Fruit fly (Drosophila melanogaster) whole organism, embryonic: ENCODE data around the gene CkIIalpha-i3.

Experiments used
- CG10209 ChIP-seq: fragments of 200-800 bp; sonication (Bioruptor generic); optimal IDR thresholded peaks from 3 replicates; lab custom pipeline; 2017; ENCODE audit warnings: missing biosample characterization, mild to moderate bottlenecking, missing genetic modification characterization, missing genetic modification reagents
- CG10274 ChIP-seq: fragments of 200-800 bp; sonication (Bioruptor generic); optimal IDR thresholded peaks from 3 replicates; lab custom pipeline; 2017; ENCODE audit warnings: missing biosample characterization, mild to moderate bottlenecking, missing genetic modification characterization
- CG10366 ChIP-seq: fragments of 200-800 bp; sonication (Bioruptor generic); IDR thresholded peaks from 2 replicates; pipeline ENCODE4 v1.3.6; 2022; ENCODE audit warnings: missing biosample characterization, missing genetic modification characterization
- CG10959 ChIP-seq: fragments of 200-800 bp; sonication (Bioruptor generic); IDR thresholded peaks from 2 replicates; pipeline ENCODE4 v1.3.6; 2022; ENCODE audit warnings: missing biosample characterization, missing genetic modification characterization
- CG10979 ChIP-seq: fragments of 200-800 bp; sonication (Bioruptor generic); optimal IDR thresholded peaks from 2 replicates; lab custom pipeline; 2018; ENCODE audit warnings: missing biosample characterization, mild to moderate bottlenecking, missing genetic modification characterization, moderate library complexity
- CG11093 ChIP-seq: fragments of 200-800 bp; sonication (Bioruptor generic); IDR thresholded peaks from 3 replicates; pipeline ENCODE4 v1.3.6; 2022; ENCODE audit warnings: missing biosample characterization, missing genetic modification characterization
- CG11247 ChIP-seq: fragments of 200-800 bp; sonication (Bioruptor generic); IDR thresholded peaks from 2 replicates; pipeline ENCODE4 v1.3.6; 2022; ENCODE audit warnings: missing biosample characterization, missing genetic modification characterization
- CG11504 ChIP-seq: fragments of 200-800 bp; sonication (Bioruptor generic); optimal IDR thresholded peaks from 3 replicates; lab custom pipeline; 2019; ENCODE audit warnings: missing biosample characterization, mild to moderate bottlenecking, missing genetic modification characterization, moderate library complexity
- CG11695 ChIP-seq: fragments of 200-800 bp; sonication (Bioruptor generic); IDR thresholded peaks from 3 replicates; pipeline ENCODE4 v1.3.6; 2022; ENCODE audit warnings: missing biosample characterization, missing genetic modification characterization
- CG12942 ChIP-seq: fragments of 200-800 bp; sonication (Bioruptor generic); optimal IDR thresholded peaks from 3 replicates; lab custom pipeline; 2016; ENCODE audit warnings: missing biosample characterization, missing genetic modification characterization
- CG13424 ChIP-seq: fragments of 200-800 bp; sonication (Bioruptor generic); optimal IDR thresholded peaks from 2 replicates; lab custom pipeline; 2019; ENCODE audit warnings: missing biosample characterization, mild to moderate bottlenecking, missing genetic modification characterization, moderate library complexity
- CG14710 ChIP-seq: fragments of 200-800 bp; sonication (Bioruptor generic); optimal IDR thresholded peaks from 3 replicates; lab custom pipeline; 2019; ENCODE audit warnings: missing biosample characterization, mild to moderate bottlenecking, missing genetic modification characterization, moderate library complexity
- CG17612 ChIP-seq: fragments of 200-800 bp; sonication (Bioruptor generic); IDR thresholded peaks from 2 replicates; pipeline ENCODE4 v1.3.6; 2022; ENCODE audit warnings: missing biosample characterization, missing genetic modification characterization
- CG17829 ChIP-seq: fragments of 200-800 bp; optimal IDR thresholded peaks from 2 replicates; lab custom pipeline; 2019; ENCODE audit warnings: missing biosample characterization, mild to moderate bottlenecking, missing genetic modification characterization, moderate library complexity
- CG2712 ChIP-seq: fragments of 200-800 bp; optimal IDR thresholded peaks from 3 replicates; lab custom pipeline; 2019; ENCODE audit warnings: missing biosample characterization, mild to moderate bottlenecking, missing genetic modification characterization, moderate library complexity
- CG2875 ChIP-seq: fragments of 200-800 bp; sonication (Bioruptor generic); optimal IDR thresholded peaks from 2 replicates; lab custom pipeline; 2017; ENCODE audit warnings: missing biosample characterization, mild to moderate bottlenecking, missing genetic modification characterization, missing genetic modification reagents
- CG7357 ChIP-seq: fragments of 200-800 bp; sonication (Bioruptor generic); IDR thresholded peaks from 3 replicates; pipeline ENCODE4 v1.3.6; 2022; ENCODE audit warnings: missing biosample characterization, missing genetic modification characterization
- CG7839 ChIP-seq: fragments of 200-800 bp; sonication (Bioruptor generic); optimal IDR thresholded peaks from 3 replicates; lab custom pipeline; 2018; ENCODE audit warnings: missing biosample characterization, mild to moderate bottlenecking, missing genetic modification characterization, moderate library complexity
- CG7928 ChIP-seq: fragments of 200-800 bp; sonication (Bioruptor generic); optimal IDR thresholded peaks from 2 replicates; lab custom pipeline; 2017; ENCODE audit warnings: missing biosample characterization, mild to moderate bottlenecking, missing genetic modification characterization
- CG9215 ChIP-seq: fragments of 200-800 bp; sonication (Bioruptor generic); IDR thresholded peaks from 2 replicates; pipeline ENCODE4 v1.3.6; 2022; ENCODE audit warnings: missing biosample characterization, missing genetic modification characterization
- CG9817 ChIP-seq: fragments of 200-800 bp; sonication (Bioruptor generic); optimal IDR thresholded peaks from 2 replicates; lab custom pipeline; 2018; ENCODE audit warnings: missing biosample characterization, mild to moderate bottlenecking, missing genetic modification characterization, moderate library complexity
- D19A ChIP-seq: fragments of 200-800 bp; optimal IDR thresholded peaks from 3 replicates; lab custom pipeline; 2019; ENCODE audit warnings: missing biosample characterization, mild to moderate bottlenecking, missing genetic modification characterization, moderate library complexity
- Doc3 ChIP-seq: fragments of 200-800 bp; sonication (Bioruptor generic); IDR thresholded peaks from 3 replicates; pipeline ENCODE4 v1.3.6; 2022; ENCODE audit warnings: missing biosample characterization, missing genetic modification characterization; ENCODE audit not compliant: partially characterized antibody
- Drgx ChIP-seq: fragments of 200-800 bp; sonication (Bioruptor generic); IDR thresholded peaks from 2 replicates; pipeline ENCODE4 v1.3.6; 2022; ENCODE audit warnings: missing biosample characterization, missing genetic modification characterization
- Ets65A ChIP-seq: fragments of 200-800 bp; sonication (Bioruptor generic); peaks from one replicate; lab custom pipeline; 2016; ENCODE audit warnings: missing biosample characterization, missing genetic modification characterization
- Med ChIP-seq: fragments of 200-800 bp; sonication (Bioruptor generic); peaks from one replicate; lab custom pipeline; 2016; ENCODE audit warnings: missing biosample characterization, missing genetic modification characterization, mild to moderate bottlenecking, inconsistent platforms, moderate library complexity
- Nf-YB ChIP-seq: fragments of 200-800 bp; sonication (Bioruptor generic); optimal IDR thresholded peaks from 3 replicates; lab custom pipeline; 2019; ENCODE audit warnings: missing biosample characterization, mild to moderate bottlenecking, missing genetic modification characterization, moderate library complexity
- Oli ChIP-seq: fragments of 200-800 bp; sonication (Bioruptor generic); optimal IDR thresholded peaks from 2 replicates; lab custom pipeline; 2018; ENCODE audit warnings: missing biosample characterization, mild to moderate bottlenecking, missing genetic modification characterization, moderate library complexity
- Sox102F ChIP-seq: fragments of 200-800 bp; sonication (Bioruptor generic); optimal IDR thresholded peaks from 2 replicates; lab custom pipeline; 2018; ENCODE audit warnings: missing biosample characterization, mild to moderate bottlenecking, missing genetic modification characterization, moderate library complexity
- Xbp1 ChIP-seq: fragments of 200-800 bp; sonication (Bioruptor generic); optimal IDR thresholded peaks from 3 replicates; lab custom pipeline; 2016; ENCODE audit warnings: missing biosample characterization, mild to moderate bottlenecking, missing genetic modification characterization
- abd-A ChIP-seq: fragments of 200-800 bp; sonication (Bioruptor generic); optimal IDR thresholded peaks from 3 replicates; lab custom pipeline; 2019; ENCODE audit warnings: missing biosample characterization, mild to moderate bottlenecking, missing genetic modification characterization, moderate library complexity
- bowl ChIP-seq: fragments of 200-800 bp; sonication (Bioruptor generic); IDR thresholded peaks from 2 replicates; pipeline ENCODE4 v1.3.6; 2022; ENCODE audit warnings: missing biosample characterization, missing genetic modification characterization
- bsh ChIP-seq, 2 experiments: fragments of 200-800 bp; sonication (Bioruptor generic); optimal IDR thresholded peaks; 2 replicates each; lab custom pipeline; 2017 to 2018; ENCODE audit warnings: mild to moderate bottlenecking in 2 of 2, missing biosample characterization in 2 of 2, missing genetic modification characterization in 2 of 2, moderate library complexity in 1 of 2
- chinmo ChIP-seq: fragments of 200-800 bp; sonication (Bioruptor generic); IDR thresholded peaks from 4 replicates; pipeline ENCODE4 v1.3.6; 2022; ENCODE audit warnings: missing biosample characterization, missing genetic modification characterization; ENCODE audit not compliant: partially characterized antibody
- ci ChIP-seq: fragments of 200-800 bp; sonication (Bioruptor generic); IDR thresholded peaks from 3 replicates; pipeline ENCODE4 v1.3.6; 2022; ENCODE audit warnings: missing biosample characterization, missing genetic modification characterization
- crol ChIP-seq: fragments of 200-800 bp; sonication (Bioruptor generic); IDR thresholded peaks from 2 replicates; pipeline ENCODE4 v1.3.6; 2022; ENCODE audit warnings: missing biosample characterization, missing genetic modification characterization
- dan ChIP-seq: fragments of 200-800 bp; sonication (Bioruptor generic); IDR thresholded peaks from 2 replicates; pipeline ENCODE4 v1.3.6; 2022; ENCODE audit warnings: missing biosample characterization, missing genetic modification characterization
- dmrt11E ChIP-seq: fragments of 200-800 bp; sonication (Bioruptor generic); optimal IDR thresholded peaks from 3 replicates; lab custom pipeline; 2018; ENCODE audit warnings: missing biosample characterization, mild to moderate bottlenecking, missing genetic modification characterization, moderate library complexity
- dmrt99B ChIP-seq: fragments of 200-800 bp; sonication (Bioruptor generic); optimal IDR thresholded peaks from 2 replicates; lab custom pipeline; 2018; ENCODE audit warnings: missing biosample characterization, mild to moderate bottlenecking, missing genetic modification characterization, moderate library complexity
- eve ChIP-seq, 2 experiments: fragments of >200 bp; optimal IDR thresholded peaks; 2 replicates each; lab custom pipeline; 2017; ENCODE audit warnings: missing biosample characterization in 2 of 2, missing genetic modification characterization in 2 of 2
- fd3F ChIP-seq: fragments of 200-800 bp; sonication (Bioruptor generic); optimal IDR thresholded peaks from 2 replicates; lab custom pipeline; 2018; ENCODE audit warnings: missing biosample characterization, mild to moderate bottlenecking, missing genetic modification characterization, moderate library complexity
- gce ChIP-seq: fragments of 200-800 bp; sonication (Bioruptor generic); IDR thresholded peaks from 3 replicates; pipeline ENCODE4 v1.3.6; 2022; ENCODE audit warnings: missing biosample characterization, missing genetic modification characterization
- gcm2 ChIP-seq: fragments of 200-800 bp; sonication (Bioruptor generic); optimal IDR thresholded peaks from 2 replicates; lab custom pipeline; 2016; ENCODE audit warnings: missing biosample characterization, missing genetic modification characterization
- gt ChIP-seq: fragments of 200-800 bp; sonication (Bioruptor generic); IDR thresholded peaks from 2 replicates; pipeline ENCODE4 v1.3.6; 2022; ENCODE audit warnings: missing biosample characterization, missing genetic modification characterization
- h ChIP-seq: fragments of >200 bp; optimal IDR thresholded peaks from 2 replicates; lab custom pipeline; 2017
- kni ChIP-seq: fragments of 200-800 bp; sonication (Bioruptor generic); optimal IDR thresholded peaks from 3 replicates; lab custom pipeline; 2017; ENCODE audit warnings: mild to moderate bottlenecking, missing biosample characterization, missing genetic modification reagents, missing genetic modification characterization
- maf-S ChIP-seq: fragments of 200-800 bp; sonication (Bioruptor generic); optimal IDR thresholded peaks from 2 replicates; lab custom pipeline; 2016; ENCODE audit warnings: missing biosample characterization, missing genetic modification characterization
- psq ChIP-seq: fragments of 200-800 bp; sonication (Bioruptor generic); optimal IDR thresholded peaks from 2 replicates; lab custom pipeline; 2017; ENCODE audit warnings: missing biosample characterization, missing genetic modification characterization
- sens ChIP-seq: fragments of 200-800 bp; sonication (Bioruptor generic); peaks from one replicate; lab custom pipeline; 2016; ENCODE audit warnings: missing biosample characterization, missing genetic modification characterization
- slp2 ChIP-seq: fragments of 200-800 bp; sonication (Bioruptor generic); optimal IDR thresholded peaks from 2 replicates; lab custom pipeline; 2016; ENCODE audit warnings: missing biosample characterization, missing genetic modification characterization
- twi ChIP-seq: fragments of 200-800 bp; optimal IDR thresholded peaks from 2 replicates; lab custom pipeline; 2019; ENCODE audit warnings: missing biosample characterization, mild to moderate bottlenecking, missing genetic modification characterization, moderate library complexity

CkIIalpha-i3 gene

DNA sequence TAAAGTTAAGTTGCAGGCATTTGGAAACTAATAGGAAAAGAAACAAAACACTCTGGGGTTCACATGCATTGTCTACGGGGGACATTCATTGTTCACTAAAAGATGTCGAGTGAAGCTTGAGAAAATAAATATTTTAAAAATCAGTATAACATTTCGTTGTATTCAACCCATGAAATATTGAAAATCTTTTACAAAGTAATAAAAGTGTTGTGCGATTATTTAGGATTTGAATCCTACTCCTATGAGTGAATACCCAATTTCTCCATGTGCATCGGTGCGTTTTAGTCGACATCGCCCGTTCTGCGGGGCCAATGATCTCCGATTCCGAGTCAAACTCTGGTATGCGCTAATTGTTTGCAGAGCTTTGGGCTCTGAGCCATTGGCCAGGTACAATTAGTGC, 44.2 kb upstream of the CkIIalpha-i3 start (continued):
- TF ChIP-seq crol (GFP tag; lab: Robert Waterston, UW) (0 out of 2 replicates have a peak, but pooled peaks have one; percentile 19), fd3F (no peak), bsh (GFP tag; optimal IDR thresholded peaks at IDR 0.05; lab: Kevin White, UChicago) (peak in 1 of 2 experiments; percentile 51), Drgx (GFP tag; lab: Robert Waterston, UW) (peak; percentile 55), CG14710 (tag; lab: Kevin White, UChicago) (no peak), CG17829 (tag; lab: Kevin White, UChicago) (peak; percentile 12), dan (no peak), CG10959 (GFP tag; lab: Robert Waterston, UW) (peak; percentile 46; the same call in 1 of the 2 replicates), Ets65A (GFP tag; lab: Kevin White, UChicago) (peak; percentile 91), CG10979 (tag; lab: Kevin White, UChicago) (peak; percentile 27), CG7839 (tag; lab: Kevin White, UChicago) (peak; percentile 40), CG11093 (0 out of 3 replicates have a peak, but pooled peaks have one; percentile 16), CG10209 (peak; percentile 28), gce (GFP tag; lab: Robert Waterston, UW) (0 out of 3 replicates have a peak, but pooled peaks have one; percentile 34), maf-S (no peak), CG10274 (GFP tag; lab: Kevin White, UChicago) (no peak), Xbp1 (GFP tag; lab: Kevin White, UChicago) (peak; percentile 8), CG2712 (tag; lab: Kevin White, UChicago) (peak; percentile 12), gt (no peak), ci (0 out of 3 replicates have a peak, but pooled peaks have one; percentile 52), CG11504 (tag; lab: Kevin White, UChicago) (peak; percentile 22), CG12942 (no peak), kni (GFP tag; lab: Kevin White, UChicago) (no peak), psq (GFP tag; lab: Kevin White, UChicago) (no peak), Oli (tag; lab: Kevin White, UChicago) (peak; percentile 39), CG10366 (peak; percentile 18; the same call in 1 of the 2 replicates), Med (peak; percentile 56), Nf-YB (GFP tag; lab: Kevin White, UChicago) (peak; percentile 13), slp2 (GFP tag; lab: Kevin White, UChicago) (peak; percentile 21), bowl (GFP tag; lab: Robert Waterston, UW) (no peak), CG11695 (GFP tag; lab: Robert Waterston, UW) (peak; percentile 56; the same call in 2 of the 3 replicates), CG9817 (no peak), gcm2 (GFP tag; lab: Kevin White, UChicago) (no peak), D19A (peak; percentile 21), chinmo (0 out of 4 replicates have a peak, but pooled peaks have one; percentile 39), Sox102F (GFP tag; lab: Kevin White, UChicago) (peak; percentile 64), abd-A (tag; lab: Kevin White, UChicago) (no peak), CG9215 (GFP tag; lab: Robert Waterston, UW) (no peak), CG13424 (peak; percentile 11), CG17612 (no peak), sens (peak; percentile 88), dmrt99B (peak; percentile 7), CG11247 (no peak), eve (GFP tag; optimal IDR thresholded peaks at IDR 0.05; lab: Kevin White, UChicago) (peak in 1 of 2 experiments; percentile 62), CG7928 (GFP tag; lab: Kevin White, UChicago) (no peak), Doc3 (GFP tag; lab: Robert Waterston, UW) (no peak), twi (no peak), dmrt11E (tag; lab: Kevin White, UChicago) (peak; percentile 34), CG7357 (GFP tag; lab: Robert Waterston, UW) (0 out of 3 replicates have a peak, but pooled peaks have one; percentile 17), CG2875 (GFP tag; lab: Kevin White, UChicago) (peak; percentile 42), h (lab: Kevin White, UChicago) (no peak)
